Fruit fly (Drosophila melanogaster): ENCODE results near the gene CG1958.

Gene CG1958

dm6 chrX:7293874-7294559, 27.3 kb downstream of the CG1958 start (continued):
- TF ChIP-seq fd59A (GFP tag; optimal IDR thresholded peaks at IDR 0.05): peak; percentile 86
- peak; percentile 78 for TF ChIP-seq CG11762 (GFP tag; optimal IDR thresholded peaks at IDR 0.05; ENCODE audit: insufficient read depth)
- no peak for TF ChIP-seq Hr38 (GFP tag; optimal IDR thresholded peaks at IDR 0.05)
- peak; percentile 70 for TF ChIP-seq CG31627 (GFP tag; optimal IDR thresholded peaks at IDR 0.05)
- peak; percentile 92 for TF ChIP-seq CG6854 (GFP tag; optimal IDR thresholded peaks at IDR 0.05)
- TF ChIP-seq Ets96B (tag; optimal IDR thresholded peaks at IDR 0.05): peak; percentile 93
- peak; percentile 93 for TF ChIP-seq CG3032 (tag; optimal IDR thresholded peaks at IDR 0.05)
- peak; percentile 86 for TF ChIP-seq acj6 (GFP tag; optimal IDR thresholded peaks at IDR 0.05)
- TF ChIP-seq fd85E (GFP tag; optimal IDR thresholded peaks at IDR 0.05): no peak
- TF ChIP-seq OdsH (GFP tag; optimal IDR thresholded peaks at IDR 0.05): peak; percentile 89
- peak; percentile 89 for TF ChIP-seq eg (GFP tag; IDR thresholded peaks at IDR 0.05)
- TF ChIP-seq lz (GFP tag; optimal IDR thresholded peaks at IDR 0.05): peak; percentile 80
- peak; percentile 55 for TF ChIP-seq Eip75B (GFP tag; optimal IDR thresholded peaks at IDR 0.05)
- TF ChIP-seq Met (GFP tag; optimal IDR thresholded peaks at IDR 0.05): peak; percentile 87
- TF ChIP-seq CG1621 (tag; optimal IDR thresholded peaks at IDR 0.05): peak; percentile 82
- TF ChIP-seq CG6808 (GFP tag; optimal IDR thresholded peaks at IDR 0.05): peak; percentile 91
- peak; percentile 81 for TF ChIP-seq CG3919 (GFP tag; optimal IDR thresholded peaks at IDR 0.05)
- peak; percentile 71 for TF ChIP-seq Hr4 (GFP tag; optimal IDR thresholded peaks at IDR 0.05)
- TF ChIP-seq CG6792 (GFP tag; optimal IDR thresholded peaks at IDR 0.05): peak; percentile 85
- peak; percentile 95 for TF ChIP-seq CG8119 (GFP tag; IDR thresholded peaks at IDR 0.05)
- TF ChIP-seq Sox102F (GFP tag; optimal IDR thresholded peaks at IDR 0.05): peak; percentile 80
- TF ChIP-seq cyc (GFP tag; optimal IDR thresholded peaks at IDR 0.05): peak; percentile 73
- peak; percentile 92 for TF ChIP-seq CG6276 (GFP tag; optimal IDR thresholded peaks at IDR 0.05)
- peak; percentile 88 for TF ChIP-seq CG9139 (GFP tag; optimal IDR thresholded peaks at IDR 0.05)
- peak; percentile 55 for TF ChIP-seq dac (GFP tag; optimal IDR thresholded peaks at IDR 0.05)
- peak; percentile 84 for TF ChIP-seq Gug (GFP tag; IDR thresholded peaks at IDR 0.05)

dm6 chrX:7295973-7296372, 29.3 kb downstream of the CG1958 start:
- TF ChIP-seq Blimp-1 (GFP tag; optimal IDR thresholded peaks at IDR 0.05): no peak
- TF ChIP-seq CG16779 (tag; optimal IDR thresholded peaks at IDR 0.05): no peak
- no peak for TF ChIP-seq OdsH (GFP tag; optimal IDR thresholded peaks at IDR 0.05)
- TF ChIP-seq CG1621 (tag; optimal IDR thresholded peaks at IDR 0.05): no peak
- no peak for TF ChIP-seq CG3919 (GFP tag; optimal IDR thresholded peaks at IDR 0.05)

dm6 chrX:7296721-7297227, 30.1 kb downstream of the CG1958 start:
- no peak for TF ChIP-seq CG6276 (GFP tag; optimal IDR thresholded peaks at IDR 0.05)
- no peak for TF ChIP-seq Sox14 (GFP tag; optimal IDR thresholded peaks at IDR 0.05)
- TF ChIP-seq fd85E (GFP tag; optimal IDR thresholded peaks at IDR 0.05): no peak
- no peak for TF ChIP-seq CG11902 (GFP tag; optimal IDR thresholded peaks at IDR 0.05)
- no peak for TF ChIP-seq CG8119 (GFP tag; IDR thresholded peaks at IDR 0.05)

dm6 chrX:7298323-7298722, 31.6 kb downstream of the CG1958 start:
- TF ChIP-seq lz (GFP tag; optimal IDR thresholded peaks at IDR 0.05) (no peak), CG6792 (GFP tag; optimal IDR thresholded peaks at IDR 0.05) (no peak), Hr4 (GFP tag; optimal IDR thresholded peaks at IDR 0.05) (no peak), CG1621 (tag; optimal IDR thresholded peaks at IDR 0.05) (no peak), CG3032 (tag; optimal IDR thresholded peaks at IDR 0.05) (no peak), net (GFP tag; optimal IDR thresholded peaks at IDR 0.05) (no peak), Sox102F (GFP tag; optimal IDR thresholded peaks at IDR 0.05) (no peak), CG4318 (GFP tag; optimal IDR thresholded peaks at IDR 0.05) (no peak), Ets21C (GFP tag; optimal IDR thresholded peaks at IDR 0.05) (no peak), CG10631 (GFP tag; optimal IDR thresholded peaks at IDR 0.05) (no peak), dsx (GFP tag; optimal IDR thresholded peaks at IDR 0.05; ENCODE audit: poor library complexity, severe bottlenecking) (no peak), Blimp-1 (GFP tag; optimal IDR thresholded peaks at IDR 0.05) (no peak)

All from whole organism, prepupa.